Fruit fly (Drosophila melanogaster): ENCODE results near the gene tal-2A.
A peak's percentile ranks its signal among the peaks of the same experiment; 100 is the strongest.

Gene tal-2A

dm6 chr3R:13845250-13845699 lies 32.4 kb downstream of the tal-2A start (continued):
- TF ChIP-seq CG15514 (GFP tag; optimal IDR thresholded peaks at IDR 0.05) = no peak
- TF ChIP-seq CG9609 (GFP tag; optimal IDR thresholded peaks at IDR 0.05) = no peak
- TF ChIP-seq Drgx (GFP tag; IDR thresholded peaks at IDR 0.05) = peak; percentile 84
- no peak for TF ChIP-seq CG10321 (GFP tag; IDR thresholded peaks at IDR 0.05)
- peak; percentile 22 for TF ChIP-seq dmrt11E (tag; optimal IDR thresholded peaks at IDR 0.05)
- TF ChIP-seq gem (tag; optimal IDR thresholded peaks at IDR 0.05) = peak; percentile 18
- no peak for TF ChIP-seq prd (optimal IDR thresholded peaks at IDR 0.05)
- TF ChIP-seq prd (GFP tag; IDR thresholded peaks at IDR 0.05) = peak; percentile 34; the same call in 2 of the 3 replicates
- TF ChIP-seq CG2712 (tag; optimal IDR thresholded peaks at IDR 0.05) = peak; percentile 9
- no peak for TF ChIP-seq CG6791 (GFP tag; IDR thresholded peaks at IDR 0.05; ENCODE audit: partially characterized antibody)

DNA sequence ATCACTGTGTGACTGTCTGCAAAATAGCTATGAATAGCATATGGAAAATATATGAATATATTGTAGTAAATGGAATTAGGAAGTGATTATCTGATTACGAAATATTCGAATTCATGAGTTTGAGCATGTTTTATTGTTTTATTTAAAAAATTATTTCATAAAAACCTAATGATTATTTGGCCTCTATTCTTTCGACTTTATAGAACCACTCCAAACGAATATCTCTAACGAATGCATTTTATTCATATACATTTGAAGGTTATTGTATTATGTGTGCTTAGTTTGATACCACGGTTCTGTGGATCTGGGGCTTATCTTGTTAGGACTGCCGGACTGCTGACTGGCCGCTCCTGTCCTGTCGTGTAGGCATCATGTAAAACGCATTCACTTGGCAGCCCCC lies 33.0 kb downstream of the tal-2A start:
- no peak for TF ChIP-seq sens-2 (GFP tag; IDR thresholded peaks at IDR 0.05)
- TF ChIP-seq bsh (GFP tag; optimal IDR thresholded peaks at IDR 0.05) = peak in 1 of 2 experiments; percentile 29

DNA sequence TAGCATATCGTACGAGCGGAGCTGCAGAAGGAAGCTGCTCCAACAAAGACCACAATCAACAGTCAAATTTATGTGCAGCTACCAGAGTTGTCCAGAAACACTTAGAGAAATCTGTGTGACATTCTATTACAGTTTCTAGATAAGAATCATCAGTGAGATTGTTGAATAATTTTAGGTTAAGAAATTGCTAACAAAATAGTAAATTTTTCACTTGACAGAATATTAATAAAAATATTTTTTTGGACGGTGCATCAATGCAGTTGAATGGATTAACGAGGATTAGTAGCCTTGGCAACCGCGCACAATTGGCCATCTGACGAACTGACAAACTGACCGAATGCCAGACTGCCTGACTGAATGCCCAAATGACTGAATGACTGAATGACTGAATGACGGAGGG lies 34.4 kb downstream of the tal-2A start:
- TF ChIP-seq Drgx (GFP tag; IDR thresholded peaks at IDR 0.05) = peak; percentile 19; the same call in 1 of the 2 replicates
- TF ChIP-seq CG8281 (tag; optimal IDR thresholded peaks at IDR 0.05) = peak; percentile 75
- no peak for TF ChIP-seq Antp (GFP tag; optimal IDR thresholded peaks at IDR 0.05)

DNA sequence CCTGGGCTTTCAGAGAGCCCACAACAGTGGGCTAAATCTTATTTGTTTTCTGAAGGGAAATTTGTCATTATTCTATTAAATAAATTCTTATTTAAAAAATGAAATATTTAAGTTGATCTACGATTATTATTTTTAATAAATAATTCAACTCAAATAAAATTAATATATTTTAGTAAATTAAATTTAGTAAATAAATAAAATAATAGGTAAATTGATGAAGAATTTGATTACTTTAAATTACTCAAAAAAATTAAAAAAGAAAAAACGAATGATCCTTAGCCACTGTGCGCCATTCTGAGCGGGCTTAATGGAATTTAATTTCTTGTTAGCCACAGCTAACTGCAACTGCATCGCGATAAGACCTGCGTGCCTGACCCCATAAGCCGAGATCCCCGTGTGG lies 35.4 kb downstream of the tal-2A start:
- TF ChIP-seq grn (GFP tag; optimal IDR thresholded peaks at IDR 0.05) (no peak), bsh (GFP tag; optimal IDR thresholded peaks at IDR 0.05) (peak in 1 of 2 experiments; percentile 9)

DNA sequence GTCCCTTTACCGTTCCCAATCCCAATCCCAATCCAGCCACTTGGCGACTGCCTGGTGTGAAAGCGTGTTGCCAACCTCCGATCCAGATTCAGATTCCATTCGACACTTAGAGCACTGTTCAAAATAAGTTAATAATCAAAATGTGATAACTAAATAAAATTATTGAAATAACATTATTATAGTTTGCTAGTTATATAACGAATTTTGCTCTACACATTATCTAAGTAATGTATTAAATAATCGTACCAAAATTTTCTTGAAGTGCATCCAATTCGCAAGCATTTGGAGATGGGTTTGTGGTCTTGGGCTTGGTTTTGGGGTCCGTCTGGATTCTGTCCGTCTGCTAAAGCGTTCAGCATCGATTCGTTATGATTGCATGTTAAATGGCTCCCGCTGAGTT lies 36.4 kb downstream of the tal-2A start:
- TF ChIP-seq nau (GFP tag; optimal IDR thresholded peaks at IDR 0.05) (no peak), croc (GFP tag; conservative IDR thresholded peaks at IDR 0.05) (no peak), CG11695 (GFP tag; IDR thresholded peaks at IDR 0.05) (no peak), D19A (tag; optimal IDR thresholded peaks at IDR 0.05) (no peak), CG1603 (tag; optimal IDR thresholded peaks at IDR 0.05) (no peak), Lim3 (GFP tag; IDR thresholded peaks at IDR 0.05) (no peak), CrebB (tag; optimal IDR thresholded peaks at IDR 0.05) (no peak), sr (GFP tag; IDR thresholded peaks at IDR 0.05) (no peak), CG16813 (GFP tag; IDR thresholded peaks at IDR 0.05; ENCODE audit: partially characterized antibody) (no peak), Ets65A (GFP tag) (peak; percentile 21), CG4424 (GFP tag; optimal IDR thresholded peaks at IDR 0.05) (no peak), lbe (GFP tag; optimal IDR thresholded peaks at IDR 0.05) (peak; percentile 77), bigmax (GFP tag; optimal IDR thresholded peaks at IDR 0.05) (no peak), CG15479 (GFP tag; optimal IDR thresholded peaks at IDR 0.05) (no peak), pan (optimal IDR thresholded peaks at IDR 0.05) (no peak), pan (GFP tag; optimal IDR thresholded peaks at IDR 0.05 in 1 of 2, IDR thresholded peaks at IDR 0.05 in 1 of 2) (no peak), NfI (GFP tag; optimal IDR thresholded peaks at IDR 0.05) (no peak), aop (GFP tag; IDR thresholded peaks at IDR 0.05) (no peak), CG11398 (GFP tag; optimal IDR thresholded peaks at IDR 0.05) (no peak), nom (GFP tag; optimal IDR thresholded peaks at IDR 0.05) (peak; percentile 31), Deaf1 (tag; optimal IDR thresholded peaks at IDR 0.05) (no peak), CG17829 (tag; optimal IDR thresholded peaks at IDR 0.05) (no peak), corto (GFP tag; optimal IDR thresholded peaks at IDR 0.05) (peak; percentile 33), Ets97D (GFP tag; optimal IDR thresholded peaks at IDR 0.05) (no peak)

Data from whole organism, embryonic.